Fruit fly (Drosophila melanogaster): ENCODE data around the gene CG9757.

Gene CG9757

dm6 chr3R:13612333-13612732 is at the start of gene CG9757:
Gene CG9757, minus strand, starts transcription at chr3R:13612433.
- TF ChIP-seq CTCF (optimal IDR thresholded peaks at IDR 0.05) (no peak), CG8478 (optimal IDR thresholded peaks at IDR 0.05) (no peak)

dm6 chr3R:13660924-13661659 is 48.9 kb upstream of the CG9757 start, which contains the start of gene B52:
Gene B52, plus strand, starts transcription at chr3R:13661311.
- TF ChIP-seq CG8478 (optimal IDR thresholded peaks at IDR 0.05) (no peak), CTCF (optimal IDR thresholded peaks at IDR 0.05) (peak in 1 of 2 experiments; percentile 11)

DNA sequence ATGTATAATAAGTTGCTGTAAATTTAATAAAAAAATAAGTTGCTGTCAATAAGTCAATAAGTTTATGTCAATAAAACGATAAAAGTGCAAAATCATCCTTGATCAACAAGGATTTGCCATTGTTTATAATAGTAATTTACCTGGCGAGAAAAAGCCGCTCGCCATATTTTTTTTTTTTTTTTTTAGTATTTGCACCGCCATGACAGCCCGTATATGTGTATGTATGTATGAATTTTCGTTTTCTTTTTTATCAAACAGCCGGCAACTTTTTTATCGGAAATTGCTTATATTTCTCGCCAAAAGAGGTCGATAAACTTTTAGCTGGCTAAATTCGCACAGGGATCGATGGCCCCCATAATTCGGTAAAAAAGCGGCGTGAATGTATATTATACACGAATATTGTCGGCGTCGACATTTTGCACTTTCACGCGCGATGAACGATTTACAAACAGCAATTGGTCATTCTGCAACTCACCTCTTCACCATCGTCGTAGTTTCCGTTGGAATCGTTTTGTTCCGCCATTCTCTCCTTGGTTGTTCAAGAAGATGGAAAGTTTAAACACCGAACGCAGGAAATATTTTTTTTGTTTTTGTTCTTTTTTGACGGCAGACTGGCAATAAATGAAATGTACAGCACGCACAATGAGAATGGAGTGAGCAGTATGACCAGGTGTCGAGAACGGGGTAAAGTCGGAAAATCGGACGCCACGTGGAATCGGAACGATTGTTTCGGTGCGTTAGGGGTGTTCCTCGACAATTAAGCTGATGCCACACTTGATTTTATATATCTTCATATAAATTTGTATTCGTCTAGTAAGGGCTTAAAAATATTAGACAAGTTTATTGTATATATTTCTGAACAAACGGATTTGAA is 47.9 kb upstream of the CG9757 start, which contains the start of gene Hrb87F:
TSS of gene Hrb87F (minus strand) at position 667 of the 874 bp plus-strand sequence.
- TF ChIP-seq CG8478 (optimal IDR thresholded peaks at IDR 0.05) (no peak), CTCF (optimal IDR thresholded peaks at IDR 0.05) (no peak)

dm6 chr3R:13656294-13656693 is 44.1 kb upstream of the CG9757 start, which contains the start of gene Rbp4:
Gene Rbp4, minus strand, starts transcription at chr3R:13656394.
- no peak for TF ChIP-seq CTCF (optimal IDR thresholded peaks at IDR 0.05)
- TF ChIP-seq CG8478 (optimal IDR thresholded peaks at IDR 0.05): no peak

DNA sequence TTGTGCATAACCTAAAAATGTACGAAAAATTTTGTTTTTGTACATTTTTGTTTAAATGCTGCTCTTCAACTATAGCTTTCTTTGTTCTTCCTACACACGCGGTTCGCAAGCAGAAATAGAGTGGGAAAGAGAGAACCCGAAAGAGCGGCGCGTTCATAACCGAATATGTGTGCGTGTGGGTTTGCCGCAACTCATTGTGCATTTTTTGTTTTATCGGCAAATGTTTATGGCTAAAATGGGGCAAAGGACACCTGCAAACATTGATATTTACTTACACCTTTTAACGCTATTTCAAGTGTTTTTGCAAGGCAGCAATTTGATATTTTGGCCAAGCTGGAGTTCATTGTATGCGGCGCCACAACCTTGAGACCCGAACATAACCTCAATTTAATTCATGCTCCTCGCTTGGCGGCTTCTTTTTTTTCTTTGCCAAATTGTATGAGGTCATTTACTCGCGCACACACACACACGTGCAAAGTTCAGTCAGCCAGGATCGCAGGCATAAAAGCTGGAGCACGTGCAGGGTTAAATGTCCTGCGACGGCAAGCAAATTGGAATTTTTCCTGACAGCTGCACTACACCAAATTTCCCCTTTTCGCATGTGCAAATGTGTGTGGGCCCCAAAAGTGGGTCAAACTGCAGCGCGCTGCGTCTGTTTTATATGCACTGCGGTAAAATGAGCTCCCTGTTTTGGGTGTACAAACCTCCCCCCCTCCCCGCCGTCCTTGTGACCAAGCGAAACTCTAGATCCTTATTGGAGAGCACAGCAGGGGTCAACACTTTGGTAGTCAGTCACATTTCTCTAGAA is 35.7 kb upstream of the CG9757 start:
- TF ChIP-seq CTCF (optimal IDR thresholded peaks at IDR 0.05) (no peak), CG8478 (optimal IDR thresholded peaks at IDR 0.05) (no peak)

DNA sequence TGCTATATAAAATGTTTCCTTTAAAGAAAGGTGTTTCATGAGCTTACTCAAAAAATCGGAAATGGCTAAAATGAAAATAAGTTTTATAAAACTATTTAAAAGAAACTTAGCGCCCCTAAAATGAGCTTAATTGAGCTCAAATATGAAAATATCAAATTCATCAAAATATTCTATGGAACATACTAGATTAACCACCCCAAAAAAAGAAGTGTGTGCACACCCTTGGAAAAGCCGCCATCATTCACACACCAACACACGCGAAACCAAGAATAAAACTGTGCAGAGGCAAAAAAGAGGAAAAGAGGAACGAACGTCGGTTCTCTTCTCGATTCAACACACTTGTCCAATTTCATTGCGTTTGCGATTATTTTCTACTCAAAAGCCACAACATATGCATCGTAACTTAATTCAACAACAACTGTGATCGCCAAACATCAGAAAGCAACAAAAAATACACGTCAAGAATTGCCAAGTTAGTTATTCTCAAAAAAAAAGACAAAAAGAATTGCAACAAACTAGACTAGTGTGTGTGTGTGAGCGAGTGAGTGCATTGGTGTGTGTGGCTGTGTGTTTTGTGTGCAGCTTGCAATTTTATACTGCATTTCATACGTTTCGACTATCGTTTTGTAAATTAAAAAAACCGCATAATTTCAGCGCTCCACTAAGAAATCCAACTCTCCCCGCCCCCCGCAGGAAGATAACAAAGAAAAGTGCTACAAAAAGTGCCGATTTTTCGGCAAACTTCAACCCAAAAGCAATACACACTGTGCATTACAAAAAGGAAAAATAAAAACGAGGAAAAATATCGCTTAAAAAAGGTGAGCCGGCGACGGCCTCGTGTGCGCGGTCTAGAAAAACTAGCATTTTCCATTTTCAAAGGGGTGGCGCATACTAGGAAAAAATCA is 34.7 kb upstream of the CG9757 start, which contains the start of gene rin:
TSS of gene rin (plus strand) at position 276 of the 905 bp plus-strand sequence.
- TF ChIP-seq CTCF (optimal IDR thresholded peaks at IDR 0.05): no peak
- TF ChIP-seq CG8478 (optimal IDR thresholded peaks at IDR 0.05): no peak

- TF ChIP-seq CG8478 (optimal IDR thresholded peaks at IDR 0.05) (no peak), CTCF (optimal IDR thresholded peaks at IDR 0.05) (no peak)
These were observed 33.7 kb upstream of the CG9757 start, which contains the start of gene sqd for dm6 chr3R:13645874-13646370. Gene sqd, minus strand, starts transcription at chr3R:13646304.

DNA sequence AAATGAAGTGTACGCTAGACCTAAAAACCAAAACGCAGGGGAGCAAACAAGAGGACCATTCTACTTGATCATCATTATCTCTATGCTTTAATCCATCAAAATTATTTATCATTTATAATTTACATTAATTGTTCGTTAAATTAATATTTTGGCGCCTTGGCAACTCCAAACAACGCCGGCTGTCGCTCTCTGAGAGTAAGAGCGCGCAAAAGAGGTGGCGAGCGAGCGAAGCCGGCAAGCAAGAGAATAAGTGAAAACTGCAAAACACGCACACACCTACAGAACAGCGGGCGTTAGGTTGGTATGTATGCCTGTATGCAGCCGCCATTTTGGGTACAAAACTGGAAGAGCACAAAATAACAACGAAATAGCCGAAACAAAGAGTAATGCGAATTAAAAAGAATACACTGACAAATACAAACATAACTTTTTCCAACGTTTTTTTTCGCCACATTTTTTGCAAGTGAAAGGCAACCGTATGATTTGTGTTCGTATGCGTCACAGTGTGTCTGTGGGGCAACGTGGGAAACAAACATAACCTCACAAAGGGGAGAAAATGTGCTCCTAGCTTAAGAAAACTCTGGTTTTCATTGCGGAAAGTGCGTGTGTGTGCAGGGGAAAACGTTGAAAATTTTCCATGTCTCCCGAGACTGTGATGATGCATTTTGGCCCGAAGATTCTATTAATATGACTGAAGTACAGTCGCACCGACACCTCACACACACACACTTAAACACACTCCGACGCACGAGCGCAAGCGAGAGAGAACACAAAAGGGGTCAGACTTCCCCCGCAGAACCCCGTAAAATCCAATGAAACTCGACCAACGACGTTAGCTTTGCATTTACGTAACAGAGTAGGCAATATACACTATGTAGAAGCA is 32.8 kb upstream of the CG9757 start:
- TF ChIP-seq CTCF (optimal IDR thresholded peaks at IDR 0.05) (no peak), CG8478 (optimal IDR thresholded peaks at IDR 0.05) (no peak)

DNA sequence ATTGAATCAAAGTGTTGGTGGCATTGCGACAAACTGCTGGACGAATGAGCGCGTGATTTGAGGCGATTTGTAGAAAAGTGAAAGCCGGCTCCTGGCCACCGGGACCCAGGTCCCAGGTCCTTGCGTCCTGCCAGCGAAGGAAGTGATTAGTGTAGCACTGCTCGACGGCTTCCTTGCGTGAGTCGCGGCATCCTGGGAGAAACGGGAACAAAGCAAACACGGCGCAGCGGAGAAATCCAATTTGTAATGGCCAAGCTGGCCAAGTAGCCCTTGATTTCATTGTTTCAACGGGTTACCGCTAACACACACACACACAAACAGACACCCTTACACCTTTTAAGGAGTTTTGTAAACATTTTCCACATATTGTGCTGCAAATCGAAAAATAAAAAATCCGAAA is 19.4 kb upstream of the CG9757 start, which contains the start of gene CG10841:
TSS of gene CG10841 (plus strand) at position 301 of the 400 bp plus-strand sequence.
- TF ChIP-seq CG8478 (optimal IDR thresholded peaks at IDR 0.05) (no peak), CTCF (optimal IDR thresholded peaks at IDR 0.05) (no peak)

DNA sequence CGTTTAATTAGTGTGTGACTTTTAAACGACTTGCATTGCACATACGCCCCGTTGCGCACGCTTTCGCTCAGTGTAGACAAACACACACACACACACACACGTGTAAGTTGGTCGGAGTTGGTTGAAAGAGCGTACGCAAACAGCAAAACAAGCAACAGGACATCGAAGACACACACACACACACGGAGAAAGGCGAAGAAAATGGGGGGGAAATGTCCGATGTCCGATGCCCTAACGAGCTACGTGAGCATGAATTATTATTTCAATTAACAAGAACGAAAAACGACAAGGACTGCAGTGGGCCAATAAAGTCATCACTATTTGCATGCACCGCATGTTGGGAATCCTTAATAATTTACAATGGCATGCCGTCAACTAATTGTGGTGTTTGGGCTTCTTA is 5.0 kb upstream of the CG9757 start:
- TF ChIP-seq CTCF (optimal IDR thresholded peaks at IDR 0.05): no peak
- TF ChIP-seq CG8478 (optimal IDR thresholded peaks at IDR 0.05): no peak

- no peak for TF ChIP-seq CG8478 (optimal IDR thresholded peaks at IDR 0.05)
- TF ChIP-seq CTCF (optimal IDR thresholded peaks at IDR 0.05): no peak
These were observed 3.4 kb upstream of the CG9757 start, which contains the start of gene CG9269 for dm6 chr3R:13615617-13616016. Gene CG9269, plus strand, starts transcription at chr3R:13615917.

DNA sequence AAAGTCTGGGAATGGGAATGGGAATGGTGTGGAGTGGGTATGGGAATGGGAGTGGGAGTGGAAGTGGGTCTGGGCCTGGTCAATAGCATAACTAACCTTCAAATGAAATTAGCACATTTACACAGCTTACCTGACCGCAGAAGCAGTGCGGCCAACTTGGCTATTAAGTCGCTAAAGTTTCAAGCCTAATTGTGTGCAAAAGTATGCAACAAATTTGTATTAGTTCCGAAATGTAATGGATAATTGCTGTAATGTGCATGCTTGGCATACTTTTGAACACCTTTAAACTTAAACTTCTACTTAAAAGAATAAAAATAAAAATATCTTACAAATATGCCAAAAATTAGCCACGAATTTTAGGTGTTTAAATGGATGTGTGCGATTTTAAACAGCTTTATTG is 2.8 kb upstream of the CG9757 start:
- no peak for TF ChIP-seq CG8478 (optimal IDR thresholded peaks at IDR 0.05)
- no peak for TF ChIP-seq CTCF (optimal IDR thresholded peaks at IDR 0.05)

All from S2 (cell line).